Worm (Caenorhabditis elegans) whole organism, L4 larva: ENCODE data around the gene T10F2.2.

Experiments used
- F26F4.8 ChIP-seq: fragments of 200-800 bp; sonication (Bioruptor generic); conservative IDR thresholded peaks from 2 replicates; pipeline ENCODE4 v1.3.6; 2022; ENCODE audit warnings: missing genetic modification characterization, missing compliant biosample characterization
- F37D6.2 ChIP-seq: sonication (generic microtip); optimal IDR thresholded peaks from 2 replicates; lab custom pipeline; 2016; ENCODE audit warnings: mild to moderate bottlenecking, missing genetic modification characterization, missing compliant biosample characterization
- F44E2.7 ChIP-seq: fragments of 200-800 bp; sonication (Bioruptor generic); IDR thresholded peaks from 2 replicates; pipeline ENCODE4 v2.1.2; 2022; ENCODE audit warnings: missing genetic modification characterization, missing compliant biosample characterization
- T26A8.4 ChIP-seq: fragments of 200-800 bp; sonication (Bioruptor generic); IDR thresholded peaks from 2 replicates; pipeline ENCODE4 v1.3.6; 2022; ENCODE audit warnings: missing genetic modification characterization, missing compliant biosample characterization
- Y105C5A.15 ChIP-seq: fragments of 200-800 bp; sonication (Bioruptor generic); IDR thresholded peaks from 2 replicates; pipeline ENCODE4 v1.3.6; 2022; ENCODE audit warnings: missing genetic modification characterization, missing compliant biosample characterization
- Y48G9A.11 ChIP-seq: fragments of 200-800 bp; sonication (Bioruptor generic); IDR thresholded peaks from 2 replicates; pipeline ENCODE4 v1.3.6; 2022; ENCODE audit warnings: missing genetic modification reagents, missing genetic modification characterization, missing compliant biosample characterization
- Y5F2A.4 ChIP-seq: fragments of 200-800 bp; sonication (Bioruptor generic); optimal IDR thresholded peaks from 2 replicates; lab custom pipeline; 2018; ENCODE audit warnings: mild to moderate bottlenecking, missing genetic modification characterization, missing compliant biosample characterization
- ZK337.2 ChIP-seq: fragments of 200-800 bp; sonication (Bioruptor generic); IDR thresholded peaks from 2 replicates; pipeline ENCODE4 v1.3.6; 2022; ENCODE audit warnings: missing genetic modification reagents, missing genetic modification characterization, missing compliant biosample characterization
- ZK546.5 ChIP-seq, 2 experiments: sonication (generic microtip); optimal IDR thresholded peaks; 2 replicates each; lab custom pipeline; 2017; ENCODE audit warnings: missing biosample characterization in 2 of 2, missing genetic modification characterization in 2 of 2
- aha-1 ChIP-seq: fragments of 150-350 bp; peaks from one replicate; lab custom pipeline; 2014; ENCODE audit warnings: missing biosample characterization, missing genetic modification characterization
- aly-2 ChIP-seq: sonication (generic microtip); optimal IDR thresholded peaks from 2 replicates; lab custom pipeline; 2018; ENCODE audit warnings: missing biosample characterization, missing genetic modification characterization
- ama-1 ChIP-seq: fragments of 150-350 bp; optimal IDR thresholded peaks from 2 replicates; lab custom pipeline; 2014; ENCODE audit warnings: inconsistent platforms, mixed read lengths
- ceh-28 ChIP-seq: fragments of 150-350 bp; optimal IDR thresholded peaks from 2 replicates; lab custom pipeline; 2014; ENCODE audit warnings: missing biosample characterization, missing genetic modification reagents, missing genetic modification characterization
- ceh-44 ChIP-seq: fragments of 200-800 bp; sonication (Bioruptor generic); IDR thresholded peaks from 2 replicates; pipeline ENCODE4 v1.3.6; 2022; ENCODE audit warnings: missing genetic modification reagents, missing genetic modification characterization, missing compliant biosample characterization
- daf-16 ChIP-seq, 3 experiments: sonication (generic microtip); optimal IDR thresholded peaks; 2 replicates each; lab custom pipeline; 2016 to 2017; ENCODE audit warnings: missing genetic modification characterization in 3 of 3, missing genetic modification reagents in 3 of 3, mild to moderate bottlenecking in 2 of 3, missing compliant biosample characterization in 2 of 3, missing biosample characterization in 1 of 3, moderate library complexity in 1 of 3
- daf-19 ChIP-seq: fragments of 200-800 bp; sonication (Bioruptor generic); conservative IDR thresholded peaks from 2 replicates; pipeline ENCODE4 v1.3.6; 2022; ENCODE audit warnings: missing genetic modification characterization, missing compliant biosample characterization
- daf-8 ChIP-seq: fragments of 200-800 bp; sonication (Bioruptor generic); IDR thresholded peaks from 2 replicates; pipeline ENCODE4 v1.3.6; 2022; ENCODE audit warnings: missing genetic modification characterization, missing compliant biosample characterization
- dmd-6 ChIP-seq: fragments of 200-800 bp; sonication (Bioruptor generic); IDR thresholded peaks from 2 replicates; pipeline ENCODE4 v1.3.6; 2022; ENCODE audit warnings: missing genetic modification reagents, missing genetic modification characterization, missing compliant biosample characterization
- dve-1 ChIP-seq: sonication (generic microtip); optimal IDR thresholded peaks from 2 replicates; lab custom pipeline; 2017; ENCODE audit warnings: antibody characterized with exemption, mild to moderate bottlenecking, missing genetic modification characterization, missing compliant biosample characterization; ENCODE audit not compliant: insufficient read depth
- fos-1 ChIP-seq: fragments of 150-350 bp; optimal IDR thresholded peaks from 2 replicates; lab custom pipeline; 2014; ENCODE audit warnings: missing biosample characterization, missing genetic modification characterization
- hif-1 ChIP-seq, 2 experiments: sonication (generic microtip); optimal IDR thresholded peaks; 2 replicates each; lab custom pipeline; 2016 to 2017; ENCODE audit warnings: missing compliant biosample characterization in 2 of 2, missing genetic modification characterization in 2 of 2, missing genetic modification reagents in 2 of 2, missing genotype in 2 of 2, mild to moderate bottlenecking in 1 of 2
- hlh-11 ChIP-seq: fragments of 200-800 bp; sonication (Bioruptor generic); optimal IDR thresholded peaks from 2 replicates; lab custom pipeline; 2018; ENCODE audit warnings: mild to moderate bottlenecking, missing genetic modification characterization, missing compliant biosample characterization
- hlh-30 ChIP-seq: sonication (generic microtip); optimal IDR thresholded peaks from 2 replicates; lab custom pipeline; 2017; ENCODE audit warnings: antibody characterized with exemption, mild to moderate bottlenecking, missing genetic modification characterization, missing compliant biosample characterization; ENCODE audit not compliant: insufficient read depth
- jun-1 ChIP-seq: fragments of 150-350 bp; optimal IDR thresholded peaks from 2 replicates; lab custom pipeline; 2014; ENCODE audit warnings: missing biosample characterization, missing genetic modification reagents, missing genetic modification characterization
- lim-7 ChIP-seq: fragments of 200-800 bp; sonication (Bioruptor generic); IDR thresholded peaks from 2 replicates; pipeline ENCODE4 v1.3.6; 2022; ENCODE audit warnings: missing genetic modification characterization, missing compliant biosample characterization
- lin-1 ChIP-seq: fragments of 200-800 bp; sonication (Bioruptor generic); IDR thresholded peaks from 2 replicates; pipeline ENCODE4 v1.3.6; 2022; ENCODE audit warnings: missing genetic modification reagents, missing genetic modification characterization, missing compliant biosample characterization
- lin-13 ChIP-seq: fragments of 150-350 bp; optimal IDR thresholded peaks from 2 replicates; lab custom pipeline; 2014; ENCODE audit warnings: missing biosample characterization, missing genetic modification reagents, missing genetic modification characterization
- lin-15B ChIP-seq: fragments of 150-350 bp; sonication (generic microtip); optimal IDR thresholded peaks from 3 replicates; lab custom pipeline; 2014; ENCODE audit warnings: missing biosample characterization, missing genetic modification characterization
- lin-39 ChIP-seq: fragments of 150-350 bp; optimal IDR thresholded peaks from 2 replicates; lab custom pipeline; 2014; ENCODE audit warnings: missing biosample characterization, missing genetic modification reagents, missing genetic modification characterization
- mep-1 ChIP-seq: fragments of 150-350 bp; sonication (generic microtip); optimal IDR thresholded peaks from 3 replicates; lab custom pipeline; 2014; ENCODE audit warnings: missing biosample characterization, missing genetic modification characterization
- mes-2 ChIP-seq: sonication (generic microtip); optimal IDR thresholded peaks from 2 replicates; lab custom pipeline; 2016; ENCODE audit warnings: missing genotype, mild to moderate bottlenecking, missing genetic modification characterization, missing compliant biosample characterization; ENCODE audit not compliant: poor library complexity, severe bottlenecking
- mxl-3 ChIP-seq: fragments of 200-800 bp; sonication (Bioruptor generic); optimal IDR thresholded peaks from 2 replicates; lab custom pipeline; 2018; ENCODE audit warnings: mild to moderate bottlenecking, missing genetic modification characterization, missing compliant biosample characterization
- nhr-10 ChIP-seq: fragments of 150-350 bp; optimal IDR thresholded peaks from 2 replicates; lab custom pipeline; 2014; ENCODE audit warnings: missing biosample characterization, missing genetic modification characterization
- nhr-102 ChIP-seq: sonication (generic microtip); optimal IDR thresholded peaks from 2 replicates; lab custom pipeline; 2016; ENCODE audit warnings: mild to moderate bottlenecking, missing genetic modification characterization, moderate library complexity, missing compliant biosample characterization
- nhr-111 ChIP-seq: fragments of 200-800 bp; sonication (Bioruptor generic); optimal IDR thresholded peaks from 2 replicates; lab custom pipeline; 2018; ENCODE audit warnings: mild to moderate bottlenecking, missing genetic modification characterization, missing compliant biosample characterization
- nhr-28 ChIP-seq: fragments of 150-350 bp; optimal IDR thresholded peaks from 2 replicates; lab custom pipeline; 2014; ENCODE audit warnings: missing biosample characterization, missing genetic modification characterization
- nhr-42 ChIP-seq: fragments of 200-800 bp; sonication (Bioruptor generic); IDR thresholded peaks from 2 replicates; pipeline ENCODE4 v1.3.6; 2022; ENCODE audit warnings: missing genetic modification characterization, missing compliant biosample characterization
- nhr-48 ChIP-seq: sonication (generic microtip); optimal IDR thresholded peaks from 2 replicates; lab custom pipeline; 2016; ENCODE audit warnings: mild to moderate bottlenecking, missing genetic modification characterization, missing compliant biosample characterization
- nhr-76 ChIP-seq: fragments of 150-350 bp; optimal IDR thresholded peaks from 2 replicates; lab custom pipeline; 2014; ENCODE audit warnings: missing biosample characterization, missing genetic modification characterization
- pha-4 ChIP-seq, 2 experiments: fragments of 150-350 bp in 1 of 2; fragments of 200-800 bp in 1 of 2; sonication (Bioruptor generic) in 1 of 2; IDR thresholded peaks in 1 of 2; optimal IDR thresholded peaks in 1 of 2; 2 replicates each; pipeline versions ENCODE4 v1.3.6 to Lab custom; 2014 to 2022; ENCODE audit warnings: missing genetic modification characterization in 2 of 2, missing genetic modification reagents in 2 of 2, missing biosample characterization in 1 of 2, missing compliant biosample characterization in 1 of 2
- php-3 ChIP-seq: fragments of 200-800 bp; sonication (Bioruptor generic); IDR thresholded peaks from 2 replicates; pipeline ENCODE4 v1.3.6; 2022; ENCODE audit warnings: missing genetic modification reagents, missing genetic modification characterization, missing compliant biosample characterization
- sdz-12 ChIP-seq: fragments of 200-800 bp; sonication (Bioruptor generic); optimal IDR thresholded peaks from 2 replicates; lab custom pipeline; 2018; ENCODE audit warnings: mild to moderate bottlenecking, missing genetic modification characterization, missing compliant biosample characterization
- set-16 ChIP-seq: fragments of 200-800 bp; sonication (Bioruptor generic); IDR thresholded peaks from 2 replicates; pipeline ENCODE4 v1.3.6; 2022; ENCODE audit warnings: missing genetic modification reagents, missing genetic modification characterization, missing compliant biosample characterization
- snpc-1.2 ChIP-seq: fragments of 200-800 bp; sonication (Bioruptor generic); IDR thresholded peaks from 2 replicates; pipeline ENCODE4 v1.3.6; 2022; ENCODE audit warnings: missing genetic modification reagents, missing genetic modification characterization, missing compliant biosample characterization
- spr-1 ChIP-seq: sonication (generic microtip); optimal IDR thresholded peaks from 2 replicates; lab custom pipeline; 2016; ENCODE audit warnings: mild to moderate bottlenecking, missing genetic modification characterization, missing compliant biosample characterization
- tag-97 ChIP-seq: fragments of 200-800 bp; sonication (Bioruptor generic); IDR thresholded peaks from 2 replicates; pipeline ENCODE4 v1.3.6; 2022; ENCODE audit warnings: missing genetic modification characterization, missing compliant biosample characterization
- tra-1 ChIP-seq: fragments of 200-800 bp; sonication (Bioruptor generic); IDR thresholded peaks from 2 replicates; pipeline ENCODE4 v1.3.6; 2022; ENCODE audit warnings: missing genetic modification reagents, missing genetic modification characterization, missing compliant biosample characterization
- unc-39 ChIP-seq: sonication (generic microtip); optimal IDR thresholded peaks from 2 replicates; lab custom pipeline; 2017; ENCODE audit warnings: missing biosample characterization, missing genetic modification characterization
- unc-62 ChIP-seq, 3 experiments: fragments of 150-350 bp in 1 of 3; sonication (generic microtip); optimal IDR thresholded peaks in 2 of 3; peaks in 1 of 3; 1 replicate in 1 of 3; 2 replicates in 2 of 3; lab custom pipeline; 2014 to 2017; ENCODE audit warnings: missing biosample characterization in 3 of 3, missing genetic modification characterization in 3 of 3, missing genetic modification reagents in 3 of 3, missing genotype in 1 of 3
- vab-7 ChIP-seq: fragments of 200-800 bp; sonication (Bioruptor generic); IDR thresholded peaks from 2 replicates; pipeline ENCODE4 v1.3.6; 2022; ENCODE audit warnings: missing genetic modification reagents, missing genetic modification characterization, missing compliant biosample characterization
- ztf-11 ChIP-seq: fragments of 150-350 bp; optimal IDR thresholded peaks from 2 replicates; lab custom pipeline; 2014; ENCODE audit warnings: missing biosample characterization, missing genetic modification characterization

The T10F2.2 gene

ce11 chrIII:5140559-5140958, 24.6 kb downstream of the T10F2.2 start (continued):
- TF ChIP-seq nhr-48 (tag; lab: Kevin White, UChicago): no peak
- TF ChIP-seq ZK337.2 (GFP tag; lab: Robert Waterston, UW): no peak
- TF ChIP-seq pha-4 (GFP tag; IDR thresholded peaks at IDR 0.05; lab: Robert Waterston, UW): no peak
- TF ChIP-seq pha-4 (tag; optimal IDR thresholded peaks at IDR 0.05; lab: Kevin White, UChicago): no peak
- TF ChIP-seq mxl-3 (GFP tag; lab: Kevin White, UChicago): peak; percentile 58
- peak in 1 of 2 experiments; percentile 5 for TF ChIP-seq unc-62 (GFP tag; optimal IDR thresholded peaks at IDR 0.05 in 1 of 2; lab: Kevin White, UChicago)
- no peak for TF ChIP-seq unc-62 (tag; optimal IDR thresholded peaks at IDR 0.05; lab: Kevin White, UChicago)
- no peak for TF ChIP-seq dve-1
- TF ChIP-seq F26F4.8: no peak
- no peak for TF ChIP-seq daf-8 (GFP tag; lab: Robert Waterston, UW)
- no peak for TF ChIP-seq T26A8.4 (GFP tag; lab: Robert Waterston, UW)
- no peak for TF ChIP-seq ceh-44
- peak; percentile 65 for TF ChIP-seq hlh-11
- no peak for TF ChIP-seq lin-13 (GFP tag; lab: Kevin White, UChicago)
- no peak for TF ChIP-seq php-3 (GFP tag; lab: Robert Waterston, UW)
- TF ChIP-seq Y48G9A.11 (GFP tag; lab: Robert Waterston, UW): no peak
- TF ChIP-seq fos-1 (tag; lab: Kevin White, UChicago): no peak
- no peak for TF ChIP-seq hif-1 (tag; optimal IDR thresholded peaks at IDR 0.05; lab: Kevin White, UChicago)
- TF ChIP-seq tag-97 (GFP tag; lab: Robert Waterston, UW): no peak
- no peak for TF ChIP-seq set-16 (GFP tag; lab: Robert Waterston, UW)
- TF ChIP-seq F37D6.2 (tag; lab: Kevin White, UChicago): no peak
- TF ChIP-seq lin-39 (tag; lab: Kevin White, UChicago): no peak
- TF ChIP-seq jun-1: no peak
- no peak for TF ChIP-seq nhr-111
- no peak for TF ChIP-seq sdz-12
- TF ChIP-seq mep-1 (tag; lab: Kevin White, UChicago): no peak
- no peak for TF ChIP-seq nhr-102 (tag; lab: Kevin White, UChicago)
- TF ChIP-seq F44E2.7 (GFP tag; lab: Robert Waterston, UW): no peak
- peak; percentile 25 for TF ChIP-seq hlh-30
- no peak for TF ChIP-seq lin-15B (tag; lab: Kevin White, UChicago)
- no peak for TF ChIP-seq unc-39 (tag; lab: Kevin White, UChicago)
- no peak for TF ChIP-seq snpc-1.2 (GFP tag; lab: Robert Waterston, UW)
- no peak for TF ChIP-seq ceh-28 (tag; lab: Kevin White, UChicago)
- TF ChIP-seq nhr-10 (tag; lab: Kevin White, UChicago): no peak
- TF ChIP-seq daf-16 (GFP tag; optimal IDR thresholded peaks at IDR 0.05; lab: Kevin White, UChicago): peak in 1 of 2 experiments; percentile 80
- peak; percentile 70 for TF ChIP-seq daf-16 (tag; optimal IDR thresholded peaks at IDR 0.05; lab: Kevin White, UChicago)
- no peak for TF ChIP-seq Y5F2A.4 (GFP tag; lab: Kevin White, UChicago)
- TF ChIP-seq Y105C5A.15: no peak
- no peak for TF ChIP-seq aly-2 (tag; lab: Kevin White, UChicago)
- TF ChIP-seq ztf-11 (tag; lab: Kevin White, UChicago): no peak
- TF ChIP-seq ama-1 (lab: Kevin White, UChicago): no peak
- TF ChIP-seq mes-2 (tag; lab: Kevin White, UChicago): peak; percentile 15
- TF ChIP-seq lin-1 (GFP tag; lab: Robert Waterston, UW): no peak
- TF ChIP-seq tra-1 (GFP tag; lab: Robert Waterston, UW): no peak
- no peak for TF ChIP-seq spr-1 (tag; lab: Kevin White, UChicago)
- TF ChIP-seq daf-19: no peak
- TF ChIP-seq lim-7 (GFP tag; lab: Robert Waterston, UW): no peak
- TF ChIP-seq ZK546.5 (tag; optimal IDR thresholded peaks at IDR 0.05; lab: Kevin White, UChicago): no peak
- peak; percentile 30 for TF ChIP-seq nhr-28 (tag; lab: Kevin White, UChicago)
- no peak for TF ChIP-seq nhr-42 (GFP tag; lab: Robert Waterston, UW)
- peak; percentile 89 for TF ChIP-seq aha-1 (tag; lab: Kevin White, UChicago)
- TF ChIP-seq vab-7 (GFP tag; lab: Robert Waterston, UW): no peak
- peak; percentile 34; the same call in 1 of the 2 replicates for TF ChIP-seq dmd-6 (GFP tag; lab: Robert Waterston, UW)
- no peak for TF ChIP-seq nhr-76 (tag; lab: Kevin White, UChicago)
